Worm (Caenorhabditis elegans) whole organism, young adult: ENCODE results near the gene T24E12.12.

Experiments
- B0261.1 ChIP-seq: sonication (generic microtip); optimal IDR thresholded peaks from 2 replicates; lab custom pipeline; 2016; ENCODE audit warnings: mild to moderate bottlenecking, missing genetic modification characterization, moderate library complexity, missing compliant biosample characterization
- C06A6.2 ChIP-seq: fragments of 200-800 bp; sonication (Bioruptor generic); conservative IDR thresholded peaks from 2 replicates; pipeline ENCODE4 v1.3.6; 2022; ENCODE audit warnings: missing genetic modification characterization, missing compliant biosample characterization
- F33H1.4 ChIP-seq: fragments of 200-800 bp; sonication (Bioruptor generic); IDR thresholded peaks from 2 replicates; pipeline ENCODE4 v1.3.6; 2022; ENCODE audit warnings: missing genetic modification reagents, missing genetic modification characterization, missing compliant biosample characterization
- K11D2.4 ChIP-seq: fragments of 200-800 bp; sonication (Bioruptor generic); IDR thresholded peaks from 2 replicates; pipeline ENCODE4 v1.3.6; 2022; ENCODE audit warnings: missing genetic modification reagents, missing genetic modification characterization, missing compliant biosample characterization
- Y53F4B.3 ChIP-seq: fragments of 200-800 bp; sonication (Bioruptor generic); IDR thresholded peaks from 2 replicates; pipeline ENCODE4 v1.3.6; 2022; ENCODE audit warnings: missing genetic modification reagents, missing genetic modification characterization, missing compliant biosample characterization
- Y53G8AR.9 ChIP-seq: fragments of 200-800 bp; sonication (Bioruptor generic); conservative IDR thresholded peaks from 2 replicates; pipeline ENCODE4 v1.3.6; 2022; ENCODE audit warnings: missing genetic modification reagents, missing genetic modification characterization, missing compliant biosample characterization
- akir-1 ChIP-seq: fragments of 200-800 bp; sonication (Bioruptor generic); optimal IDR thresholded peaks from 2 replicates; lab custom pipeline; 2018; ENCODE audit warnings: mild to moderate bottlenecking, missing genetic modification characterization, moderate library complexity, missing compliant biosample characterization
- cebp-1 ChIP-seq, 2 experiments: fragments of 200-800 bp in 1 of 2; sonication (Bioruptor generic) in 1 of 2; sonication (generic microtip) in 1 of 2; IDR thresholded peaks in 1 of 2; optimal IDR thresholded peaks in 1 of 2; 2 replicates each; pipeline versions ENCODE4 v1.3.6 to Lab custom; 2017 to 2022; ENCODE audit warnings: missing compliant biosample characterization in 2 of 2, missing genetic modification characterization in 2 of 2, mild to moderate bottlenecking in 1 of 2, missing genetic modification reagents in 1 of 2, moderate library complexity in 1 of 2
- cebp-2 ChIP-seq: fragments of 200-800 bp; sonication (Bioruptor generic); IDR thresholded peaks from 2 replicates; pipeline ENCODE4 v1.3.6; 2022; ENCODE audit warnings: missing genetic modification characterization, missing compliant biosample characterization
- dpl-1 ChIP-seq: fragments of 150-350 bp; optimal IDR thresholded peaks from 2 replicates; lab custom pipeline; 2014; ENCODE audit warnings: missing biosample characterization, missing genetic modification reagents, missing genetic modification characterization
- efl-1 ChIP-seq: fragments of 150-350 bp; optimal IDR thresholded peaks from 2 replicates; lab custom pipeline; 2014; ENCODE audit warnings: missing biosample characterization, missing genetic modification reagents, missing genetic modification characterization
- egl-18 ChIP-seq: fragments of 200-800 bp; sonication (Bioruptor generic); IDR thresholded peaks from 2 replicates; pipeline ENCODE4 v1.3.6; 2022; ENCODE audit warnings: missing genetic modification reagents, missing genetic modification characterization, missing compliant biosample characterization
- egl-44 ChIP-seq: fragments of 200-800 bp; sonication (Bioruptor generic); IDR thresholded peaks from 2 replicates; pipeline ENCODE4 v1.3.6; 2022; ENCODE audit warnings: missing genetic modification reagents, missing genetic modification characterization, missing compliant biosample characterization
- hmg-20 ChIP-seq: fragments of 200-800 bp; sonication (Bioruptor generic); IDR thresholded peaks from 2 replicates; pipeline ENCODE4 v1.3.6; 2022; ENCODE audit warnings: missing genetic modification reagents, missing genetic modification characterization, missing compliant biosample characterization
- hrde-1 ChIP-seq: sonication (generic microtip); optimal IDR thresholded peaks from 2 replicates; lab custom pipeline; 2016; ENCODE audit warnings: missing genetic modification characterization, mild to moderate bottlenecking, missing compliant biosample characterization, moderate library complexity, missing genotype, missing genetic modification reagents, borderline replicate concordance
- lin-40 ChIP-seq: sonication (generic microtip); optimal IDR thresholded peaks from 2 replicates; lab custom pipeline; 2016; ENCODE audit warnings: missing genetic modification characterization, mild to moderate bottlenecking, missing compliant biosample characterization, missing genotype, missing genetic modification reagents
- madf-10 ChIP-seq: sonication (generic microtip); optimal IDR thresholded peaks from 2 replicates; lab custom pipeline; 2016; ENCODE audit warnings: mild to moderate bottlenecking, missing genetic modification characterization, missing compliant biosample characterization
- madf-6 ChIP-seq: fragments of 200-800 bp; sonication (Bioruptor generic); IDR thresholded peaks from 2 replicates; pipeline ENCODE4 v1.3.6; 2022; ENCODE audit warnings: missing genetic modification reagents, missing genetic modification characterization, missing compliant biosample characterization
- nfyb-1 ChIP-seq: fragments of 200-800 bp; sonication (Bioruptor generic); IDR thresholded peaks from 2 replicates; pipeline ENCODE4 v1.3.6; 2022; ENCODE audit warnings: missing genetic modification reagents, missing genetic modification characterization, missing compliant biosample characterization
- nhr-179 ChIP-seq: sonication (generic microtip); optimal IDR thresholded peaks from 2 replicates; lab custom pipeline; 2016; ENCODE audit warnings: mild to moderate bottlenecking, missing genetic modification characterization, missing compliant biosample characterization
- pha-4 ChIP-seq: fragments of 150-350 bp; sonication (generic microtip); optimal IDR thresholded peaks from 2 replicates; lab custom pipeline; 2014; ENCODE audit warnings: missing biosample characterization, missing genetic modification reagents, missing genetic modification characterization
- repo-1 ChIP-seq: sonication (generic microtip); optimal IDR thresholded peaks from 2 replicates; lab custom pipeline; 2017; ENCODE audit warnings: mild to moderate bottlenecking, missing genetic modification characterization, missing compliant biosample characterization
- snpc-1.1 ChIP-seq: sonication (generic microtip); optimal IDR thresholded peaks from 2 replicates; lab custom pipeline; 2017; ENCODE audit warnings: missing genetic modification characterization, mild to moderate bottlenecking, missing compliant biosample characterization, antibody characterized with exemption, moderate library complexity, missing genotype, missing genetic modification reagents; ENCODE audit not compliant: insufficient read depth
- tbx-9 ChIP-seq: sonication (generic microtip); optimal IDR thresholded peaks from 2 replicates; lab custom pipeline; 2016; ENCODE audit warnings: borderline replicate concordance, missing genetic modification characterization, inconsistent platforms, missing compliant biosample characterization
- tlf-1 ChIP-seq: fragments of 200-800 bp; sonication (Bioruptor generic); optimal IDR thresholded peaks from 2 replicates; lab custom pipeline; 2018; ENCODE audit warnings: mild to moderate bottlenecking, missing genetic modification characterization, missing compliant biosample characterization
- ztf-18 ChIP-seq: sonication (generic microtip); optimal IDR thresholded peaks from 2 replicates; lab custom pipeline; 2016; ENCODE audit warnings: missing genotype, mild to moderate bottlenecking, missing genetic modification characterization, missing compliant biosample characterization
- ztf-22 ChIP-seq: fragments of 200-800 bp; sonication (Bioruptor generic); optimal IDR thresholded peaks from 2 replicates; lab custom pipeline; 2018; ENCODE audit warnings: mild to moderate bottlenecking, missing genetic modification characterization, moderate library complexity, missing compliant biosample characterization
- ztf-26 ChIP-seq: sonication (generic microtip); optimal IDR thresholded peaks from 2 replicates; lab custom pipeline; 2017; ENCODE audit warnings: missing genetic modification characterization, missing compliant biosample characterization
- ztf-28 ChIP-seq: fragments of 200-800 bp; sonication (Bioruptor generic); IDR thresholded peaks from 2 replicates; pipeline ENCODE4 v1.3.6; 2022; ENCODE audit warnings: missing genetic modification reagents, missing genetic modification characterization, missing compliant biosample characterization

T24E12.12 gene

DNA sequence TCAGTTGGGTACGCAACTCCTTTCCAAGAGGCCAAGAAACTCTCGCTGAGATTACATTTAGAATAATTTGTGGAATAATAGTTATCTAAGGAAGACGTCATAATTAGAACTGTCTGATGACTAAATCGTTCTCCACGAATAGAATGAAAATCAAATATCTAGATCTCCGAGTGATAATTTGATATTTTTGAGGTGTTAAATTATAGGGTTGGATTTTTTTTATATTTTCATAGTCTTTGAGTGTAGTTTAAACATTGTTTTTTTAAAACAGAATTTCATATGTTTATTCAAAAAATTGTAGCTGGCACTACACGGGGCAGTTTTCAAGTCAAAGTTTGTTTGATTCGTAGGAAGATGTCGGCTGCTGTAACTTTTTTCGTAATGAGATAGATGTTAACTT is 42.6 kb upstream of the T24E12.12 start, which contains the start of gene srh-99:
TSS of gene srh-99 (minus strand) at position 101 of the 400 bp plus-strand sequence.
- no peak for TF ChIP-seq repo-1
- TF ChIP-seq madf-6 (GFP tag; lab: Robert Waterston, UW), result no peak
- TF ChIP-seq ztf-18, result no peak
- TF ChIP-seq hrde-1, result no peak
- no peak for TF ChIP-seq F33H1.4 (GFP tag; lab: Robert Waterston, UW)
- TF ChIP-seq pha-4 (tag; lab: Kevin White, UChicago), result no peak

DNA sequence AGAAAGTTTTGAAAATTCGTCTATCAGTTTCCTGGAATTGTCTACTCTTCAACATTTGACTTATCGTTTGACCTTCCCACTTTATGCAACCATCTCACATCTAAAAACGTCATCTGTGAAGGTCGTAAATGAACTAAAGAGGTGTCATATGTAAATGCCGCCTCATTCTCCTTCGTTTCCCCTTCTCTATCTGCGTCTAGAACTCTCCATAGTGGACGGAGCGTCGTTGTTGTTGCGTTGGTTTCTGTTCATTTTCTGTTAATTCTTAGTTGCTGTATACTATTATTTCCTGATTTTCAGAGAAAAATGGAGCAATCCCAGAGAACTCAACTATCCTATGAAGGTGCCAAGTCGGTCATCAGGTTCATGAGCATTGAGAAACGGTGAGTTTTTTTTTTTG is 42.1 kb upstream of the T24E12.12 start, which contains the start of gene fbxc-52:
TSS of gene fbxc-52 (plus strand) at position 301 of the 400 bp plus-strand sequence.
- TF ChIP-seq nfyb-1 (GFP tag; lab: Robert Waterston, UW) (0 out of 2 replicates have a peak, but pooled peaks have one; percentile 11), efl-1 (GFP tag; lab: Kevin White, UChicago) (no peak)

- TF ChIP-seq B0261.1 (tag; lab: Kevin White, UChicago), result no peak
- no peak for TF ChIP-seq Y53G8AR.9 (GFP tag; lab: Robert Waterston, UW)
- TF ChIP-seq K11D2.4, result no peak
- TF ChIP-seq akir-1 (GFP tag; lab: Kevin White, UChicago), result no peak
- no peak for TF ChIP-seq hmg-20 (GFP tag; lab: Robert Waterston, UW)
- TF ChIP-seq ztf-28 (GFP tag; lab: Robert Waterston, UW), result no peak
- TF ChIP-seq tlf-1 (GFP tag; lab: Kevin White, UChicago), result no peak
- no peak for TF ChIP-seq nhr-179 (tag; lab: Kevin White, UChicago)
- no peak for TF ChIP-seq dpl-1
- TF ChIP-seq cebp-1 (GFP tag; IDR thresholded peaks at IDR 0.05; lab: Robert Waterston, UW), result no peak
- TF ChIP-seq cebp-1 (tag; optimal IDR thresholded peaks at IDR 0.05; lab: Kevin White, UChicago), result no peak
- TF ChIP-seq C06A6.2, result no peak
- TF ChIP-seq egl-44 (GFP tag; lab: Robert Waterston, UW), result no peak
- no peak for TF ChIP-seq Y53F4B.3 (GFP tag; lab: Robert Waterston, UW)
Measured at ce11 chrII:3721016-3721415, 38.1 kb upstream of the T24E12.12 start, which contains the start of gene C46E10.3. C46E10.3 (plus strand) TSS chrII:3721316.

ce11 chrII:3724175-3724715 is 34.8 kb upstream of the T24E12.12 start, which contains the start of gene C46E10.1:
C46E10.1 (plus strand) TSS chrII:3724225.
- no peak for TF ChIP-seq ztf-18
- TF ChIP-seq, all 124 proteins: peak for 0

DNA sequence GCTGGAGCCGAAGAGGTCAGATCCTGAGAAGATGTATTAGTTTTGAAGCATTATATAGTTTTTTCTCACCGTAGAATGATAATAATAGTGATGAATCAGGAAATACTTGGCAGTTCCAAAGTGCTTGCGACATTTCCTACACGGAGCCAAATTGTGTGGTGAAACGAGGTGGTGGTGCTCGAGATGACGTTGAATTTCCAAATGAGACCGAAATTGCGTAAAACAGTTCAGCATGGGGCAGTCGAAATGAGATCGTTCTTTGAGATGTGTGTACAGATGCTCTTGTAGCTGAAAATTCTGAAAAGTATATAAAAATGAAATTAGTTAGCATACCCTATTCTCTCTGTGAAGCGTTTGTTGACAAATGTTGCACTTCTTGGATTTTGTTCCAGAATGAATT is 31.1 kb upstream of the T24E12.12 start, which contains the start of gene C46E10.8:
TSS of gene C46E10.8 (minus strand) at position 101 of the 400 bp plus-strand sequence.
- TF ChIP-seq K11D2.4 (no peak), snpc-1.1 (tag; lab: Kevin White, UChicago) (no peak), madf-10 (tag; lab: Kevin White, UChicago) (no peak), dpl-1 (no peak), ztf-26 (tag; lab: Kevin White, UChicago) (no peak), ztf-22 (GFP tag; lab: Kevin White, UChicago) (no peak), tbx-9 (tag; lab: Kevin White, UChicago) (no peak), cebp-2 (GFP tag; lab: Robert Waterston, UW) (no peak), egl-18 (no peak), lin-40 (tag; lab: Kevin White, UChicago) (no peak), Y53G8AR.9 (GFP tag; lab: Robert Waterston, UW) (no peak)
- TF ChIP-seq, all 124 proteins: peak for 0
